Worm (Caenorhabditis elegans) whole organism, young adult: ENCODE results near the gene F41C3.2.

ENCODE experiments used
- B0019.2 ChIP-seq: fragments of 200-800 bp; sonication (Bioruptor generic); conservative IDR thresholded peaks from 2 replicates; pipeline ENCODE4 v1.3.6; 2022; ENCODE audit warnings: missing genetic modification reagents, missing genetic modification characterization, missing compliant biosample characterization
- F33H1.4 ChIP-seq: fragments of 200-800 bp; sonication (Bioruptor generic); IDR thresholded peaks from 2 replicates; pipeline ENCODE4 v1.3.6; 2022; ENCODE audit warnings: missing genetic modification reagents, missing genetic modification characterization, missing compliant biosample characterization
- F57A8.1 ChIP-seq: fragments of 200-800 bp; sonication (Bioruptor generic); optimal IDR thresholded peaks from 2 replicates; lab custom pipeline; 2018; ENCODE audit warnings: mild to moderate bottlenecking, missing genetic modification characterization, moderate library complexity, missing compliant biosample characterization
- K11D2.4 ChIP-seq: fragments of 200-800 bp; sonication (Bioruptor generic); IDR thresholded peaks from 2 replicates; pipeline ENCODE4 v1.3.6; 2022; ENCODE audit warnings: missing genetic modification reagents, missing genetic modification characterization, missing compliant biosample characterization
- Y53F4B.3 ChIP-seq: fragments of 200-800 bp; sonication (Bioruptor generic); IDR thresholded peaks from 2 replicates; pipeline ENCODE4 v1.3.6; 2022; ENCODE audit warnings: missing genetic modification reagents, missing genetic modification characterization, missing compliant biosample characterization
- Y53G8AR.9 ChIP-seq: fragments of 200-800 bp; sonication (Bioruptor generic); conservative IDR thresholded peaks from 2 replicates; pipeline ENCODE4 v1.3.6; 2022; ENCODE audit warnings: missing genetic modification reagents, missing genetic modification characterization, missing compliant biosample characterization
- Y56A3A.18 ChIP-seq: fragments of 200-800 bp; sonication (Bioruptor generic); IDR thresholded peaks from 2 replicates; pipeline ENCODE4 v1.3.6; 2022; ENCODE audit warnings: missing genetic modification reagents, missing genetic modification characterization, missing compliant biosample characterization
- akir-1 ChIP-seq: fragments of 200-800 bp; sonication (Bioruptor generic); optimal IDR thresholded peaks from 2 replicates; lab custom pipeline; 2018; ENCODE audit warnings: mild to moderate bottlenecking, missing genetic modification characterization, moderate library complexity, missing compliant biosample characterization
- aptf-3 ChIP-seq: fragments of 200-800 bp; sonication (Bioruptor generic); IDR thresholded peaks from 2 replicates; pipeline ENCODE4 v1.3.6; 2022; ENCODE audit warnings: missing genetic modification characterization, missing compliant biosample characterization
- atf-7 ChIP-seq: sonication (generic microtip); optimal IDR thresholded peaks from 2 replicates; lab custom pipeline; 2017; ENCODE audit warnings: mild to moderate bottlenecking, missing genetic modification characterization, missing compliant biosample characterization
- cebp-2 ChIP-seq: fragments of 200-800 bp; sonication (Bioruptor generic); IDR thresholded peaks from 2 replicates; pipeline ENCODE4 v1.3.6; 2022; ENCODE audit warnings: missing genetic modification characterization, missing compliant biosample characterization
- ceh-100 ChIP-seq: fragments of 200-800 bp; sonication (Bioruptor generic); IDR thresholded peaks from 2 replicates; pipeline ENCODE4 v1.3.6; 2022; ENCODE audit warnings: missing genetic modification reagents, missing genetic modification characterization, missing compliant biosample characterization
- ceh-27 ChIP-seq: fragments of 200-800 bp; sonication (Bioruptor generic); optimal IDR thresholded peaks from 2 replicates; lab custom pipeline; 2018; ENCODE audit warnings: mild to moderate bottlenecking, missing genetic modification characterization, moderate library complexity, missing compliant biosample characterization
- ceh-79 ChIP-seq: sonication (generic microtip); optimal IDR thresholded peaks from 2 replicates; lab custom pipeline; 2017; ENCODE audit warnings: mild to moderate bottlenecking, missing genetic modification characterization, missing compliant biosample characterization
- die-1 ChIP-seq: sonication (generic microtip); optimal IDR thresholded peaks from 2 replicates; lab custom pipeline; 2016; ENCODE audit warnings: missing genotype, mild to moderate bottlenecking, missing genetic modification characterization, missing compliant biosample characterization
- dpff-1 ChIP-seq: sonication (generic microtip); optimal IDR thresholded peaks from 2 replicates; lab custom pipeline; 2017; ENCODE audit warnings: mild to moderate bottlenecking, missing genetic modification characterization, missing compliant biosample characterization
- egl-18 ChIP-seq: fragments of 200-800 bp; sonication (Bioruptor generic); IDR thresholded peaks from 2 replicates; pipeline ENCODE4 v1.3.6; 2022; ENCODE audit warnings: missing genetic modification reagents, missing genetic modification characterization, missing compliant biosample characterization
- egrh-3 ChIP-seq: fragments of 200-800 bp; sonication (Bioruptor generic); IDR thresholded peaks from 2 replicates; pipeline ENCODE4 v1.3.6; 2022; ENCODE audit warnings: missing genetic modification reagents, missing genetic modification characterization, missing compliant biosample characterization
- ekl-4 ChIP-seq: fragments of 200-800 bp; sonication (Bioruptor generic); IDR thresholded peaks from 2 replicates; pipeline ENCODE4 v1.3.6; 2022; ENCODE audit warnings: missing genetic modification reagents, missing genetic modification characterization, missing compliant biosample characterization
- fkh-3 ChIP-seq: sonication (generic microtip); optimal IDR thresholded peaks from 2 replicates; lab custom pipeline; 2016; ENCODE audit warnings: mild to moderate bottlenecking, missing genetic modification characterization, missing compliant biosample characterization
- hlh-12 ChIP-seq: sonication (generic microtip); optimal IDR thresholded peaks from 2 replicates; lab custom pipeline; 2016; ENCODE audit warnings: missing genetic modification characterization, missing compliant biosample characterization
- hlh-26 ChIP-seq: fragments of 200-800 bp; sonication (Bioruptor generic); conservative IDR thresholded peaks from 2 replicates; pipeline ENCODE4 v1.3.6; 2022; ENCODE audit warnings: missing genetic modification reagents, missing genetic modification characterization, missing compliant biosample characterization
- hmg-20 ChIP-seq: fragments of 200-800 bp; sonication (Bioruptor generic); IDR thresholded peaks from 2 replicates; pipeline ENCODE4 v1.3.6; 2022; ENCODE audit warnings: missing genetic modification reagents, missing genetic modification characterization, missing compliant biosample characterization
- lag-1 ChIP-seq: fragments of 200-800 bp; sonication (Bioruptor generic); IDR thresholded peaks from 2 replicates; pipeline ENCODE4 v1.3.6; 2022; ENCODE audit warnings: missing genetic modification reagents, missing genetic modification characterization, missing compliant biosample characterization
- let-607 ChIP-seq, 2 experiments: fragments of 200-800 bp in 1 of 2; sonication (Bioruptor generic) in 1 of 2; sonication (generic microtip) in 1 of 2; optimal IDR thresholded peaks; 2 replicates each; lab custom pipeline; 2016 to 2018; ENCODE audit warnings: mild to moderate bottlenecking in 2 of 2, missing compliant biosample characterization in 2 of 2, missing genetic modification characterization in 2 of 2, moderate library complexity in 2 of 2, missing genotype in 1 of 2
- lin-26 ChIP-seq: fragments of 200-800 bp; sonication (Bioruptor generic); IDR thresholded peaks from 2 replicates; pipeline ENCODE4 v1.3.6; 2022; ENCODE audit warnings: missing genetic modification reagents, missing genetic modification characterization, missing compliant biosample characterization
- lin-35 ChIP-seq, 3 experiments: fragments of 150-350 bp in 2 of 3; sonication (generic microtip) in 1 of 3; optimal IDR thresholded peaks; 2 replicates each; lab custom pipeline; 2014 to 2018; ENCODE audit warnings: missing biosample characterization in 3 of 3, missing genetic modification characterization in 3 of 3, missing genetic modification reagents in 3 of 3
- lin-40 ChIP-seq: sonication (generic microtip); optimal IDR thresholded peaks from 2 replicates; lab custom pipeline; 2016; ENCODE audit warnings: missing genetic modification characterization, mild to moderate bottlenecking, missing compliant biosample characterization, missing genotype, missing genetic modification reagents
- madf-3 ChIP-seq: fragments of 200-800 bp; sonication (Bioruptor generic); IDR thresholded peaks from 2 replicates; pipeline ENCODE4 v1.3.6; 2022; ENCODE audit warnings: missing genetic modification reagents, missing genetic modification characterization, missing compliant biosample characterization
- madf-8 ChIP-seq: fragments of 200-800 bp; sonication (Bioruptor generic); conservative IDR thresholded peaks from 2 replicates; pipeline ENCODE4 v1.3.6; 2022; ENCODE audit warnings: missing genetic modification reagents, missing genetic modification characterization, missing compliant biosample characterization
- mel-28 ChIP-seq: sonication (generic microtip); optimal IDR thresholded peaks from 2 replicates; lab custom pipeline; 2016; ENCODE audit warnings: borderline replicate concordance, mild to moderate bottlenecking, missing genetic modification characterization, missing compliant biosample characterization
- nfyb-1 ChIP-seq: fragments of 200-800 bp; sonication (Bioruptor generic); IDR thresholded peaks from 2 replicates; pipeline ENCODE4 v1.3.6; 2022; ENCODE audit warnings: missing genetic modification reagents, missing genetic modification characterization, missing compliant biosample characterization
- nhr-120 ChIP-seq: fragments of 200-800 bp; sonication (Bioruptor generic); IDR thresholded peaks from 2 replicates; pipeline ENCODE4 v1.3.6; 2022; ENCODE audit warnings: missing genetic modification characterization, missing compliant biosample characterization
- nhr-179 ChIP-seq: sonication (generic microtip); optimal IDR thresholded peaks from 2 replicates; lab custom pipeline; 2016; ENCODE audit warnings: mild to moderate bottlenecking, missing genetic modification characterization, missing compliant biosample characterization
- nhr-90 ChIP-seq: sonication (generic microtip); optimal IDR thresholded peaks from 2 replicates; lab custom pipeline; 2016; ENCODE audit warnings: missing genotype, mild to moderate bottlenecking, missing genetic modification characterization, missing compliant biosample characterization
- pbrm-1 ChIP-seq: fragments of 200-800 bp; sonication (Bioruptor generic); IDR thresholded peaks from 2 replicates; pipeline ENCODE4 v1.3.6; 2022; ENCODE audit warnings: missing genetic modification reagents, missing genetic modification characterization, missing compliant biosample characterization
- pha-4 ChIP-seq: fragments of 150-350 bp; sonication (generic microtip); optimal IDR thresholded peaks from 2 replicates; lab custom pipeline; 2014; ENCODE audit warnings: missing biosample characterization, missing genetic modification reagents, missing genetic modification characterization
- rec-8 ChIP-seq, 2 experiments: sonication (generic microtip); optimal IDR thresholded peaks; 2 replicates each; lab custom pipeline; 2016; ENCODE audit warnings: mild to moderate bottlenecking in 2 of 2, missing genetic modification characterization in 2 of 2, missing genetic modification reagents in 2 of 2, missing genotype in 2 of 2, missing biosample characterization in 1 of 2, missing compliant biosample characterization in 1 of 2, moderate library complexity in 1 of 2
- rpc-1 ChIP-seq, 2 experiments: fragments of 150-350 bp in 1 of 2; sonication (generic microtip) in 1 of 2; optimal IDR thresholded peaks; 2 replicates each; lab custom pipeline; 2014 to 2018; ENCODE audit warnings: missing biosample characterization in 1 of 2, missing genetic modification characterization in 1 of 2, missing genetic modification reagents in 1 of 2, missing genotype in 1 of 2
- sdz-38 ChIP-seq: sonication (generic microtip); optimal IDR thresholded peaks from 2 replicates; lab custom pipeline; 2016; ENCODE audit warnings: missing genotype, missing genetic modification characterization, missing compliant biosample characterization
- sea-2 ChIP-seq: fragments of 200-800 bp; sonication (Bioruptor generic); IDR thresholded peaks from 2 replicates; pipeline ENCODE4 v1.3.6; 2022; ENCODE audit warnings: missing genetic modification characterization, missing compliant biosample characterization
- snpc-3.4 ChIP-seq: sonication (generic microtip); optimal IDR thresholded peaks from 2 replicates; lab custom pipeline; 2017; ENCODE audit warnings: missing genetic modification characterization, mild to moderate bottlenecking, missing compliant biosample characterization, antibody characterized with exemption, moderate library complexity, missing genotype, missing genetic modification reagents
- snpc-4 ChIP-seq, 5 experiments: fragments of 150-350 bp in 1 of 5; sonication (generic microtip) in 4 of 5; optimal IDR thresholded peaks; 2 replicates each; lab custom pipeline; 2014 to 2018; ENCODE audit warnings: missing genetic modification characterization in 5 of 5, missing biosample characterization in 3 of 5, antibody characterized with exemption in 2 of 5, mild to moderate bottlenecking in 2 of 5, missing compliant biosample characterization in 2 of 5, missing genotype in 2 of 5, moderate library complexity in 2 of 5, missing genetic modification reagents in 1 of 5
- sptf-2 ChIP-seq: fragments of 200-800 bp; sonication (Bioruptor generic); optimal IDR thresholded peaks from 2 replicates; lab custom pipeline; 2018; ENCODE audit warnings: mild to moderate bottlenecking, missing genetic modification characterization, missing compliant biosample characterization
- zim-3 ChIP-seq: sonication (generic microtip); optimal IDR thresholded peaks from 2 replicates; lab custom pipeline; 2017; ENCODE audit warnings: mild to moderate bottlenecking, missing genetic modification characterization, moderate library complexity, missing compliant biosample characterization
- ztf-28 ChIP-seq: fragments of 200-800 bp; sonication (Bioruptor generic); IDR thresholded peaks from 2 replicates; pipeline ENCODE4 v1.3.6; 2022; ENCODE audit warnings: missing genetic modification reagents, missing genetic modification characterization, missing compliant biosample characterization
- ztf-3 ChIP-seq: fragments of 200-800 bp; sonication (Bioruptor generic); optimal IDR thresholded peaks from 2 replicates; lab custom pipeline; 2018; ENCODE audit warnings: mild to moderate bottlenecking, missing genetic modification characterization, missing compliant biosample characterization

Gene F41C3.2

DNA sequence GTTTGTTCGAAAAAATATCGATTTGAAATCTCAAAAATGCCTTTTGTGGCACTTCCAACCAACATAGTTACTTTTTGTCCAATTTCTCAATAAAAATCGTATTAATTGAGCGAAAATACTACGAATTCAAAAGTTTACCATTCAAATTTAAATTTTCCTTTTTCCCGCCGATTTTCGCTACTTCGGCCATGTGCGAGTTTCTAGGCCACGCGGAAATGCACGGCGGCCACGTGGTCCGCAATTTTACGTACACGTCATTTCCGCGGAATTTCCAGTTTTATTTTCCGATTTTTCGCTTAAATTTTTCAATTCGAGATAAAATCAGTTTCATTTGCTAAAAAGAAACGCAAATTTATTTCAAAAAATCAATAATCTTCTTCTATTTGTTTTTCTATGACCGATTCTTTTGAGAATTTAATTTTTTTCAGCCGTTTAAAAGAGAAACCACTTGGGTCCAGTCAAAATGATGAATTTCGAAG is 9.7 kb upstream of the F41C3.2 start, which contains the start of gene eas-1 (continued):
- TF ChIP-seq madf-8 (GFP tag; lab: Robert Waterston, UW), result peak; percentile 45
- TF ChIP-seq mel-28 (tag; lab: Kevin White, UChicago), result no peak
- TF ChIP-seq hlh-12 (tag; lab: Kevin White, UChicago), result no peak
- TF ChIP-seq ekl-4 (GFP tag; lab: Robert Waterston, UW), result no peak
- no peak for TF ChIP-seq lin-26
- peak; percentile 58 for TF ChIP-seq akir-1 (GFP tag; lab: Kevin White, UChicago)
- no peak for TF ChIP-seq fkh-3
- TF ChIP-seq pha-4, result no peak
- TF ChIP-seq let-607 (tag; optimal IDR thresholded peaks at IDR 0.05; lab: Kevin White, UChicago), result peak; percentile 93 to 97
- peak; percentile 69 for TF ChIP-seq ceh-100 (GFP tag; lab: Robert Waterston, UW)
- TF ChIP-seq cebp-2, result no peak
- peak; percentile 33; the same call in 1 of the 2 replicates for TF ChIP-seq B0019.2 (GFP tag; lab: Robert Waterston, UW)
- TF ChIP-seq ceh-27 (GFP tag; lab: Kevin White, UChicago), result peak; percentile 91
- no peak for TF ChIP-seq lag-1 (GFP tag; lab: Robert Waterston, UW)
- peak; percentile 67 for TF ChIP-seq F33H1.4
- no peak for TF ChIP-seq Y53F4B.3 (GFP tag; lab: Robert Waterston, UW)
- no peak for TF ChIP-seq zim-3 (tag; lab: Kevin White, UChicago)
- peak; percentile 53; the same call in 1 of the 2 replicates for TF ChIP-seq pbrm-1 (GFP tag; lab: Robert Waterston, UW)
- TF ChIP-seq snpc-3.4 (tag; lab: Kevin White, UChicago), result peak; percentile 9
- no peak for TF ChIP-seq nhr-120 (GFP tag; lab: Robert Waterston, UW)
- TF ChIP-seq sptf-2 (GFP tag; lab: Kevin White, UChicago), result peak; percentile 5
- TF ChIP-seq lin-35 (GFP tag; optimal IDR thresholded peaks at IDR 0.05; lab: Kevin White, UChicago), result peak in 2 of 3 experiments; percentile 46 to 91
- no peak for TF ChIP-seq rec-8 (tag; optimal IDR thresholded peaks at IDR 0.05; lab: Kevin White, UChicago)
- TF ChIP-seq nhr-179 (tag; lab: Kevin White, UChicago), result no peak
- TF ChIP-seq aptf-3, result no peak
- TF ChIP-seq egrh-3 (GFP tag; lab: Robert Waterston, UW), result no peak
- TF ChIP-seq ceh-79, result no peak
- TF ChIP-seq sdz-38 (tag; lab: Kevin White, UChicago), result no peak
- peak; percentile 65 for TF ChIP-seq lin-40
- peak; percentile 73 for TF ChIP-seq atf-7
- TF ChIP-seq F57A8.1, result no peak
- TF ChIP-seq egl-18, result no peak
- no peak for TF ChIP-seq rpc-1 (optimal IDR thresholded peaks at IDR 0.05; lab: Kevin White, UChicago)
- no peak for TF ChIP-seq rpc-1 (tag; optimal IDR thresholded peaks at IDR 0.05; lab: Kevin White, UChicago)
- no peak for TF ChIP-seq Y56A3A.18 (GFP tag; lab: Robert Waterston, UW)
- no peak for TF ChIP-seq ztf-28 (GFP tag; lab: Robert Waterston, UW)
- TF ChIP-seq die-1 (tag; lab: Kevin White, UChicago), result no peak
- TF ChIP-seq K11D2.4 (GFP tag; lab: Robert Waterston, UW), result peak; percentile 64; the same call in 1 of the 2 replicates
- peak; percentile 78 for TF ChIP-seq hmg-20 (GFP tag; lab: Robert Waterston, UW)
- no peak for TF ChIP-seq hlh-26 (GFP tag; lab: Robert Waterston, UW)
- TF ChIP-seq Y53G8AR.9 (GFP tag; lab: Robert Waterston, UW), result no peak
- no peak for TF ChIP-seq dpff-1 (tag; lab: Kevin White, UChicago)
- TF ChIP-seq nhr-90, result no peak
- no peak for TF ChIP-seq snpc-4 (GFP tag; optimal IDR thresholded peaks at IDR 0.05; lab: Kevin White, UChicago)
- TF ChIP-seq snpc-4 (tag; optimal IDR thresholded peaks at IDR 0.05; lab: Kevin White, UChicago), result peak in 2 of 4 experiments; percentile 18 to 22
- no peak for TF ChIP-seq sea-2 (GFP tag; lab: Robert Waterston, UW)
- no peak for TF ChIP-seq ztf-3 (GFP tag; lab: Kevin White, UChicago)
- no peak for TF ChIP-seq nfyb-1
- TF ChIP-seq madf-3, result no peak
